Worm (Caenorhabditis elegans): Measurements from ENCODE around the gene jmjd-1.1.

jmjd-1.1 gene

ce11 chrII:11854749-11855148 is 48.4 kb downstream of the jmjd-1.1 start:
- TF ChIP-seq nhr-76 (tag; optimal IDR thresholded peaks at IDR 0.05) (no peak), sea-2 (GFP tag; optimal IDR thresholded peaks at IDR 0.05) (no peak), nhr-67 (tag; optimal IDR thresholded peaks at IDR 0.05) (no peak), nhr-23 (tag; optimal IDR thresholded peaks at IDR 0.05) (no peak), elt-2 (tag; optimal IDR thresholded peaks at IDR 0.05) (no peak), jun-1 (tag; optimal IDR thresholded peaks at IDR 0.05) (no peak), R02D3.7 (tag; optimal IDR thresholded peaks at IDR 0.05) (no peak), nhr-28 (tag; optimal IDR thresholded peaks at IDR 0.05) (no peak), ZK546.5 (tag; optimal IDR thresholded peaks at IDR 0.05) (no peak), ztf-11 (tag; optimal IDR thresholded peaks at IDR 0.05) (no peak), lin-39 (tag; optimal IDR thresholded peaks at IDR 0.05) (no peak)

ce11 chrII:11856361-11856760 is 50.0 kb downstream of the jmjd-1.1 start, which contains the start of gene clh-1:
TSS of gene clh-1 (minus strand) at chrII:11856461.
- no peak for TF ChIP-seq snpc-4 (tag; optimal IDR thresholded peaks at IDR 0.05)
- no peak for TF ChIP-seq ZK546.5 (tag; optimal IDR thresholded peaks at IDR 0.05)
- TF ChIP-seq nhr-28 (tag; optimal IDR thresholded peaks at IDR 0.05) = no peak
- TF ChIP-seq nhr-11 (tag; optimal IDR thresholded peaks at IDR 0.05) = no peak
- no peak for TF ChIP-seq daf-12 (tag; optimal IDR thresholded peaks at IDR 0.05)
- no peak for TF ChIP-seq pqm-1 (tag; optimal IDR thresholded peaks at IDR 0.05)
- no peak for TF ChIP-seq ceh-9 (tag; optimal IDR thresholded peaks at IDR 0.05)
- TF ChIP-seq nhr-23 (tag; optimal IDR thresholded peaks at IDR 0.05) = no peak
- TF ChIP-seq egl-5 (tag; optimal IDR thresholded peaks at IDR 0.05) = no peak
- no peak for TF ChIP-seq eor-1 (tag; optimal IDR thresholded peaks at IDR 0.05)
- TF ChIP-seq mml-1 (tag; optimal IDR thresholded peaks at IDR 0.05) = no peak
- TF ChIP-seq R02D3.7 (tag; optimal IDR thresholded peaks at IDR 0.05) = no peak
- no peak for TF ChIP-seq elt-1 (tag; optimal IDR thresholded peaks at IDR 0.05)
- TF ChIP-seq nhr-237 (tag; optimal IDR thresholded peaks at IDR 0.05) = no peak

All from whole organism, L3 larva.